Fruit fly (Drosophila melanogaster) whole organism, embryonic: ENCODE data around the gene Nt5b.

Source experiments
- BEAF-32 ChIP-seq: fragments of 200-800 bp; sonication (Bioruptor generic); optimal IDR thresholded peaks from 3 replicates; lab custom pipeline; 2017; ENCODE audit warnings: missing biosample characterization, missing genetic modification characterization, mild to moderate bottlenecking, moderate library complexity, missing genetic modification reagents
- Bdp1 ChIP-seq: fragments of 200-800 bp; sonication (Bioruptor generic); optimal IDR thresholded peaks from 3 replicates; lab custom pipeline; 2016; ENCODE audit warnings: missing biosample characterization, missing genetic modification characterization
- CG11695 ChIP-seq: fragments of 200-800 bp; sonication (Bioruptor generic); IDR thresholded peaks from 3 replicates; pipeline ENCODE4 v1.3.6; 2022; ENCODE audit warnings: missing biosample characterization, missing genetic modification characterization
- CG11723 ChIP-seq: fragments of 200-800 bp; sonication (Bioruptor generic); optimal IDR thresholded peaks from 2 replicates; lab custom pipeline; 2017; ENCODE audit warnings: missing biosample characterization, mild to moderate bottlenecking, missing genetic modification characterization
- CG12744 ChIP-seq: fragments of 200-800 bp; sonication (Bioruptor generic); optimal IDR thresholded peaks from 2 replicates; lab custom pipeline; 2016; ENCODE audit warnings: missing biosample characterization, missing genetic modification characterization
- CG16779 ChIP-seq: fragments of 200-800 bp; sonication (Bioruptor generic); IDR thresholded peaks from 2 replicates; pipeline ENCODE4 v1.3.6; 2022; ENCODE audit warnings: missing biosample characterization, missing genetic modification characterization
- CG16815 ChIP-seq: fragments of 200-800 bp; sonication (Bioruptor generic); optimal IDR thresholded peaks from 3 replicates; lab custom pipeline; 2017; ENCODE audit warnings: missing biosample characterization, mild to moderate bottlenecking, missing genetic modification characterization
- CG17186 ChIP-seq: fragments of 200-800 bp; sonication (Bioruptor generic); optimal IDR thresholded peaks from 3 replicates; lab custom pipeline; 2017; ENCODE audit warnings: missing biosample characterization, missing genetic modification reagents, missing genetic modification characterization
- CG17359 ChIP-seq: fragments of 200-800 bp; sonication (Bioruptor generic); optimal IDR thresholded peaks from 3 replicates; lab custom pipeline; 2018; ENCODE audit warnings: missing biosample characterization, mild to moderate bottlenecking, missing genetic modification characterization, moderate library complexity
- CG17385 ChIP-seq: fragments of 200-800 bp; sonication (Bioruptor generic); optimal IDR thresholded peaks from 3 replicates; lab custom pipeline; 2018; ENCODE audit warnings: missing biosample characterization, mild to moderate bottlenecking, missing genetic modification characterization
- CG17912 ChIP-seq: fragments of 200-800 bp; sonication (Bioruptor generic); optimal IDR thresholded peaks from 2 replicates; lab custom pipeline; 2018; ENCODE audit warnings: missing biosample characterization, mild to moderate bottlenecking, missing genetic modification characterization
- CG1792 ChIP-seq: fragments of 200-800 bp; sonication (Bioruptor generic); optimal IDR thresholded peaks from 2 replicates; lab custom pipeline; 2016; ENCODE audit warnings: missing biosample characterization, missing genetic modification characterization
- CG1832 ChIP-seq: fragments of 200-800 bp; sonication (Bioruptor generic); optimal IDR thresholded peaks from 2 replicates; lab custom pipeline; 2017; ENCODE audit warnings: missing biosample characterization, mild to moderate bottlenecking, missing genetic modification characterization, inconsistent platforms
- CG18764 ChIP-seq: fragments of 200-800 bp; sonication (Bioruptor generic); optimal IDR thresholded peaks from 3 replicates; lab custom pipeline; 2016; ENCODE audit warnings: missing biosample characterization, missing genetic modification characterization
- CG2116 ChIP-seq: fragments of 200-800 bp; sonication (Bioruptor generic); optimal IDR thresholded peaks from 3 replicates; lab custom pipeline; 2018; ENCODE audit warnings: missing biosample characterization, mild to moderate bottlenecking, missing genetic modification characterization
- CG2875 ChIP-seq: fragments of 200-800 bp; sonication (Bioruptor generic); optimal IDR thresholded peaks from 2 replicates; lab custom pipeline; 2017; ENCODE audit warnings: missing biosample characterization, mild to moderate bottlenecking, missing genetic modification characterization, missing genetic modification reagents
- CG3065 ChIP-seq: fragments of 200-800 bp; sonication (Bioruptor generic); optimal IDR thresholded peaks from 2 replicates; lab custom pipeline; 2016; ENCODE audit warnings: missing biosample characterization, missing genetic modification characterization
- CG31224 ChIP-seq: fragments of 200-800 bp; sonication (Bioruptor generic); IDR thresholded peaks from 2 replicates; pipeline ENCODE4 v1.3.6; 2022; ENCODE audit warnings: missing biosample characterization, missing genetic modification characterization
- CG31365 ChIP-seq: fragments of 200-800 bp; sonication (Bioruptor generic); optimal IDR thresholded peaks from 2 replicates; lab custom pipeline; 2018; ENCODE audit warnings: missing biosample characterization, mild to moderate bottlenecking, missing genetic modification characterization
- CG5245 ChIP-seq: fragments of 200-800 bp; sonication (Bioruptor generic); optimal IDR thresholded peaks from 3 replicates; lab custom pipeline; 2016; ENCODE audit warnings: missing biosample characterization, missing genetic modification characterization
- CG6854 ChIP-seq: fragments of 200-800 bp; sonication (Bioruptor generic); optimal IDR thresholded peaks from 3 replicates; lab custom pipeline; 2017; ENCODE audit warnings: missing biosample characterization, mild to moderate bottlenecking, missing genetic modification characterization
- CG7987 ChIP-seq: fragments of 200-800 bp; sonication (Bioruptor generic); optimal IDR thresholded peaks from 2 replicates; lab custom pipeline; 2018; ENCODE audit warnings: missing biosample characterization, mild to moderate bottlenecking, missing genetic modification characterization, moderate library complexity
- CG9609 ChIP-seq: fragments of 200-800 bp; sonication (Bioruptor generic); optimal IDR thresholded peaks from 3 replicates; lab custom pipeline; 2016; ENCODE audit warnings: missing biosample characterization, missing genetic modification characterization
- CHES-1-like ChIP-seq: fragments of 200-800 bp; sonication (Bioruptor generic); optimal IDR thresholded peaks from 2 replicates; lab custom pipeline; 2016; ENCODE audit warnings: missing biosample characterization, missing genetic modification characterization
- CrebB ChIP-seq: fragments of 200-800 bp; sonication (Bioruptor generic); optimal IDR thresholded peaks from 3 replicates; lab custom pipeline; 2018; ENCODE audit warnings: missing biosample characterization, mild to moderate bottlenecking, missing genetic modification characterization
- Dref ChIP-seq: fragments of 200-800 bp; sonication (Bioruptor generic); IDR thresholded peaks from 2 replicates; pipeline ENCODE4 v1.3.6; 2022; ENCODE audit warnings: missing biosample characterization, missing genetic modification characterization
- E2f1 ChIP-seq: fragments of 200-800 bp; sonication (Bioruptor generic); IDR thresholded peaks from 2 replicates; pipeline ENCODE4 v1.3.6; 2022; ENCODE audit warnings: missing biosample characterization, missing genetic modification characterization
- Ets97D ChIP-seq: fragments of 200-800 bp; sonication (Bioruptor generic); optimal IDR thresholded peaks from 3 replicates; lab custom pipeline; 2016; ENCODE audit warnings: missing biosample characterization, missing genetic modification characterization
- Fer3 ChIP-seq: fragments of 200-800 bp; sonication (Bioruptor generic); optimal IDR thresholded peaks from 2 replicates; lab custom pipeline; 2018; ENCODE audit warnings: missing biosample characterization, mild to moderate bottlenecking, missing genetic modification characterization, moderate library complexity
- HLH54F ChIP-seq: fragments of 200-800 bp; sonication (Bioruptor generic); optimal IDR thresholded peaks from 3 replicates; lab custom pipeline; 2016; ENCODE audit warnings: missing biosample characterization, missing genetic modification characterization
- Med ChIP-seq: fragments of 200-800 bp; sonication (Bioruptor generic); peaks from one replicate; lab custom pipeline; 2016; ENCODE audit warnings: missing biosample characterization, missing genetic modification characterization, mild to moderate bottlenecking, inconsistent platforms, moderate library complexity
- Rx ChIP-seq: fragments of 200-800 bp; sonication (Bioruptor generic); IDR thresholded peaks from 2 replicates; pipeline ENCODE4 v1.3.6; 2022; ENCODE audit warnings: missing biosample characterization, missing genetic modification characterization
- Sry-β ChIP-seq: fragments of 200-800 bp; sonication (Bioruptor generic); optimal IDR thresholded peaks from 2 replicates; lab custom pipeline; 2018; ENCODE audit warnings: missing biosample characterization, mild to moderate bottlenecking, missing genetic modification characterization, moderate library complexity
- Trl ChIP-seq, 3 experiments: fragments of >200 bp in 2 of 3; fragments of 200-800 bp in 1 of 3; sonication (Bioruptor generic) in 1 of 3; optimal IDR thresholded peaks; 2 replicates in 1 of 3; 3 replicates in 2 of 3; lab custom pipeline; 2016 to 2017; ENCODE audit warnings: missing biosample characterization in 1 of 3, missing genetic modification characterization in 1 of 3
- Xrp1 ChIP-seq: fragments of 200-800 bp; sonication (Bioruptor generic); IDR thresholded peaks from 2 replicates; pipeline ENCODE4 v1.3.6; 2022; ENCODE audit warnings: missing biosample characterization, missing genetic modification characterization
- YL-1 ChIP-seq: fragments of 200-800 bp; sonication (Bioruptor generic); optimal IDR thresholded peaks from 3 replicates; lab custom pipeline; 2017; ENCODE audit warnings: missing biosample characterization, mild to moderate bottlenecking, missing genetic modification characterization
- disco-r ChIP-seq: fragments of 200-800 bp; sonication (Bioruptor generic); optimal IDR thresholded peaks from 2 replicates; lab custom pipeline; 2016; ENCODE audit warnings: missing biosample characterization, missing genetic modification characterization
- dpn ChIP-seq, 2 experiments: fragments of 200-800 bp; sonication (Bioruptor generic); optimal IDR thresholded peaks; 3 replicates each; lab custom pipeline; 2016; ENCODE audit warnings: missing biosample characterization in 2 of 2, missing genetic modification characterization in 2 of 2
- exex ChIP-seq: fragments of 200-800 bp; sonication (Bioruptor generic); optimal IDR thresholded peaks from 4 replicates; lab custom pipeline; 2018; ENCODE audit warnings: missing biosample characterization, mild to moderate bottlenecking, missing genetic modification characterization, moderate library complexity
- gfzf ChIP-seq: fragments of 200-800 bp; sonication (Bioruptor generic); optimal IDR thresholded peaks from 2 replicates; lab custom pipeline; 2016; ENCODE audit warnings: missing biosample characterization, mild to moderate bottlenecking, missing genetic modification characterization, moderate library complexity
- gsb ChIP-seq: fragments of 200-800 bp; sonication (Bioruptor generic); IDR thresholded peaks from 2 replicates; pipeline ENCODE4 v1.3.6; 2022; ENCODE audit warnings: missing biosample characterization, missing genetic modification characterization
- mirr ChIP-seq: fragments of 200-800 bp; sonication (Bioruptor generic); optimal IDR thresholded peaks from 3 replicates; lab custom pipeline; 2018; ENCODE audit warnings: missing biosample characterization, mild to moderate bottlenecking, missing genetic modification characterization
- phol ChIP-seq: fragments of 200-800 bp; sonication (Bioruptor generic); optimal IDR thresholded peaks from 3 replicates; lab custom pipeline; 2018; ENCODE audit warnings: missing biosample characterization, mild to moderate bottlenecking, missing genetic modification characterization, moderate library complexity
- ranshi ChIP-seq: fragments of 200-800 bp; sonication (Bioruptor generic); IDR thresholded peaks from 2 replicates; pipeline ENCODE4 v1.3.6; 2022; ENCODE audit warnings: missing biosample characterization, missing genetic modification characterization
- rib ChIP-seq: fragments of 200-800 bp; sonication (Bioruptor generic); IDR thresholded peaks from 2 replicates; pipeline ENCODE4 v1.3.6; 2022; ENCODE audit warnings: missing biosample characterization, missing genetic modification characterization
- sd ChIP-seq: fragments of 200-800 bp; sonication (Bioruptor generic); optimal IDR thresholded peaks from 3 replicates; lab custom pipeline; 2018; ENCODE audit warnings: missing biosample characterization, mild to moderate bottlenecking, missing genetic modification characterization, moderate library complexity
- sr ChIP-seq: fragments of 200-800 bp; sonication (Bioruptor generic); IDR thresholded peaks from 3 replicates; pipeline ENCODE4 v1.3.6; 2022; ENCODE audit warnings: missing biosample characterization, missing genetic modification characterization
- ssp ChIP-seq: fragments of 200-800 bp; sonication (Bioruptor generic); IDR thresholded peaks from 2 replicates; pipeline ENCODE4 v1.3.6; 2022; ENCODE audit warnings: missing biosample characterization, missing genetic modification characterization
- tap ChIP-seq: fragments of 200-800 bp; optimal IDR thresholded peaks from 3 replicates; lab custom pipeline; 2019; ENCODE audit warnings: missing biosample characterization, mild to moderate bottlenecking, missing genetic modification characterization, moderate library complexity
- tgo ChIP-seq: fragments of 200-800 bp; sonication (Bioruptor generic); IDR thresholded peaks from 3 replicates; pipeline ENCODE4 v1.3.6; 2022; ENCODE audit warnings: missing biosample characterization, missing genetic modification characterization
- trem ChIP-seq: fragments of 200-800 bp; optimal IDR thresholded peaks from 3 replicates; lab custom pipeline; 2019; ENCODE audit warnings: missing biosample characterization, mild to moderate bottlenecking, missing genetic modification characterization, moderate library complexity
- tup ChIP-seq: fragments of 200-800 bp; sonication (Bioruptor generic); optimal IDR thresholded peaks from 2 replicates; lab custom pipeline; 2016; ENCODE audit warnings: missing biosample characterization, mild to moderate bottlenecking, missing genetic modification characterization, moderate library complexity

The Nt5b gene

dm6 chrX:18379791-18380190 lies 30.2 kb downstream of the Nt5b start, which contains the start of the genes por and CG6179 (continued):
- TF ChIP-seq tup (no peak), Dref (GFP tag; lab: Robert Waterston, UW) (no peak), Fer3 (tag; lab: Kevin White, UChicago) (no peak), CG11695 (no peak), CG7987 (GFP tag; lab: Kevin White, UChicago) (no peak), CG16815 (GFP tag; lab: Kevin White, UChicago) (no peak), gsb (GFP tag; lab: Robert Waterston, UW) (no peak), ranshi (GFP tag; lab: Robert Waterston, UW) (no peak), sd (tag; lab: Kevin White, UChicago) (no peak), Ets97D (GFP tag; lab: Kevin White, UChicago) (peak; percentile 19), CHES-1-like (GFP tag; lab: Kevin White, UChicago) (no peak), CG1832 (GFP tag; lab: Kevin White, UChicago) (no peak), Sry-β (GFP tag; lab: Kevin White, UChicago) (peak; percentile 79), Rx (no peak), mirr (GFP tag; lab: Kevin White, UChicago) (no peak), CG3065 (GFP tag; lab: Kevin White, UChicago) (no peak), dpn (GFP tag; optimal IDR thresholded peaks at IDR 0.05; lab: Kevin White, UChicago) (no peak), CG11723 (no peak), CG17359 (tag; lab: Kevin White, UChicago) (no peak), CG2116 (peak; percentile 19), disco-r (GFP tag; lab: Kevin White, UChicago) (no peak), trem (tag; lab: Kevin White, UChicago) (peak; percentile 31), E2f1 (GFP tag; lab: Robert Waterston, UW) (no peak), HLH54F (GFP tag; lab: Kevin White, UChicago) (no peak), CG5245 (GFP tag; lab: Kevin White, UChicago) (no peak), phol (tag; lab: Kevin White, UChicago) (peak; percentile 11), Med (peak; percentile 26), CG9609 (GFP tag; lab: Kevin White, UChicago) (no peak), CrebB (tag; lab: Kevin White, UChicago) (no peak), CG31365 (no peak), gfzf (GFP tag; lab: Kevin White, UChicago) (peak; percentile 70), tap (tag; lab: Kevin White, UChicago) (no peak), CG12744 (GFP tag; lab: Kevin White, UChicago) (no peak), Bdp1 (no peak), rib (GFP tag; lab: Robert Waterston, UW) (no peak), CG17385 (GFP tag; lab: Kevin White, UChicago) (no peak), ssp (GFP tag; lab: Robert Waterston, UW) (no peak), CG2875 (GFP tag; lab: Kevin White, UChicago) (no peak), CG31224 (no peak), tgo (no peak), CG1792 (GFP tag; lab: Kevin White, UChicago) (no peak), exex (no peak), YL-1 (peak; percentile 45), BEAF-32 (peak; percentile 29), CG16779 (GFP tag; lab: Robert Waterston, UW) (no peak), Xrp1 (GFP tag; lab: Robert Waterston, UW) (no peak), CG17912 (GFP tag; lab: Kevin White, UChicago) (no peak), CG6854 (GFP tag; lab: Kevin White, UChicago) (no peak), CG18764 (no peak), Trl (optimal IDR thresholded peaks at IDR 0.05; lab: Kevin White, UChicago) (no peak), Trl (GFP tag; optimal IDR thresholded peaks at IDR 0.05; lab: Kevin White, UChicago) (no peak), CG17186 (GFP tag; lab: Kevin White, UChicago) (peak; percentile 43), sr (GFP tag; lab: Robert Waterston, UW) (no peak)
